Worm (Caenorhabditis elegans): Measurements from ENCODE around the gene pygl-1.

- TF ChIP-seq tra-4 (tag; optimal IDR thresholded peaks at IDR 0.05) (no peak), pes-1 (GFP tag; IDR thresholded peaks at IDR 0.05) (no peak), ceh-36 (tag; optimal IDR thresholded peaks at IDR 0.05) (no peak), flt-1 (GFP tag; IDR thresholded peaks at IDR 0.05) (no peak), ama-1 (optimal IDR thresholded peaks at IDR 0.05) (no peak), F13C5.2 (tag; optimal IDR thresholded peaks at IDR 0.05) (no peak), ceh-13 (GFP tag; optimal IDR thresholded peaks at IDR 0.05) (no peak), B0310.2 (tag; optimal IDR thresholded peaks at IDR 0.05) (no peak), ets-7 (tag; optimal IDR thresholded peaks at IDR 0.05) (no peak)
These were observed 7.3 kb downstream of the pygl-1 start, which contains the start of the genes rpl-11.1 and T22F3.2 for ce11 chrV:3586014-3586689.

Data from whole organism, early embryonic.